Worm (Caenorhabditis elegans) whole organism, L4 larva: Measurements from ENCODE around the gene B0294.3.

Source experiments
- nhr-237 ChIP-seq: sonication (generic microtip); optimal IDR thresholded peaks from 2 replicates; lab custom pipeline; 2017; ENCODE audit warnings: missing biosample characterization, missing genetic modification characterization
- snpc-4 ChIP-seq: fragments of 150-350 bp; optimal IDR thresholded peaks from 2 replicates; lab custom pipeline; 2014; ENCODE audit warnings: missing biosample characterization, missing genetic modification characterization

ce11 chrX:1915022-1915421, 23.0 kb downstream of the B0294.3 start, which contains the start of gene rgs-9:
- TF ChIP-seq nhr-237 (tag; lab: Kevin White, UChicago) = no peak
- TF ChIP-seq snpc-4 (tag; lab: Kevin White, UChicago) = no peak
